Worm (Caenorhabditis elegans) whole organism, L4/young adult: ENCODE results near the gene dnj-8.
"Not testable (repeated sequence)": the region's sequence is repeated elsewhere in the genome, so short reads cannot be mapped to it uniquely, and the experiment has no call there.

Experiments
- W03F9.2 ChIP-seq: fragments of 150-350 bp; optimal IDR thresholded peaks from 2 replicates; lab custom pipeline; 2014; ENCODE audit warnings: missing biosample characterization, missing genetic modification characterization
- dao-5 ChIP-seq: sonication (generic microtip); optimal IDR thresholded peaks from 2 replicates; lab custom pipeline; 2016; ENCODE audit warnings: missing genotype, missing genetic modification characterization, moderate library complexity, missing compliant biosample characterization
- him-1 ChIP-seq: sonication (generic microtip); optimal IDR thresholded peaks from 2 replicates; lab custom pipeline; 2016; ENCODE audit warnings: missing genotype, missing genetic modification reagents, missing genetic modification characterization, missing compliant biosample characterization

The dnj-8 gene

DNA sequence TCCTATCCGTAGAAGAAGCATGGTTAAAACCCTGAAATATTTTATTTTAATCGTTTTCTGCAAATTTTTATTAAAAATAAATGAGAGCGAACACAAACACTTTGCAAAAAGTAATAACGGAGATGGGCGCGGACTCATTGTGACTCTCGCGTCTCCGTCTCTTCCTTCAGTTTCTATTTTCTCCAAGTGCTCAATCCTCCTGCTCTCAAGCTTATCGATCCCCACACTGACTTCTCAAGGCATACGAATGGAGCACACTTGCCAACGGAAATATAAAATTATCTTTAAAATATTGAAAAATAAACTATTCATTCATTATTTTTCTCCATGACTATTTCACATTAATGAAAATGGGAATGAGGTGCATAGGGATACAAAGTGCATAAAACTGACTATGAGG is at the start of gene dnj-8:
dnj-8 (minus strand) TSS at position 31 of the 400 bp plus-strand sequence.
- TF ChIP-seq dao-5 (tag; lab: Kevin White, UChicago) (no peak), him-1 (tag; lab: Kevin White, UChicago) (no peak), W03F9.2 (tag; lab: Kevin White, UChicago) (no peak)

ce11 chrII:6646903-6647302 is 49.0 kb upstream of the dnj-8 start:
- TF ChIP-seq him-1 (tag; lab: Kevin White, UChicago) = no peak
- TF ChIP-seq W03F9.2 (tag; lab: Kevin White, UChicago) = no peak
- TF ChIP-seq dao-5 (tag; lab: Kevin White, UChicago) = no peak

- TF ChIP-seq dao-5 (tag; lab: Kevin White, UChicago) = no peak
- TF ChIP-seq him-1 (tag; lab: Kevin White, UChicago) = no peak
- no peak for TF ChIP-seq W03F9.2 (tag; lab: Kevin White, UChicago)
These were observed 44.8 kb upstream of the dnj-8 start, which contains the start of gene T19D12.6 for ce11 chrII:6642651-6643167. T19D12.6 (minus strand) TSS chrII:6643117.

DNA sequence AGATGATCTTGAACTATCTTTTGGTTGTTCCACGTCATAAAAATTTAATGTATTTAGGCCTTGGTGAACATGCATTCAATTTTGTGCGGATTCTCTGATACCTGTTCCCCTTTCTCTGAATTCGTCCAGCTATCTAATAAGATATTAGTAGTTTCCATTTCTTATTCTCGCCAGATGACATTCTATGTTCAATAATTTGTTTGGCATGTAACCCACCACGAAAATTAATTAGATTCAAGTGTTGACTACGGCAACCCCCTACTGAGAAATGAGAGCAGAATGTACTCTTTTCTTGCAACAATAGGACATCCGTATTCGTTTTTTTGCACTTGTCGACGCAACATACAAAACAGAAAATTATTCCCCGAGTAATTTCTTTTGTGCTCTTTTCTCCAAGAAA is 44.3 kb upstream of the dnj-8 start:
- no peak for TF ChIP-seq him-1 (tag; lab: Kevin White, UChicago)
- no peak for TF ChIP-seq dao-5 (tag; lab: Kevin White, UChicago)
- TF ChIP-seq W03F9.2 (tag; lab: Kevin White, UChicago) = no peak

ce11 chrII:6637854-6638253 is 40.0 kb upstream of the dnj-8 start:
- no peak for TF ChIP-seq dao-5 (tag; lab: Kevin White, UChicago)
- no peak for TF ChIP-seq him-1 (tag; lab: Kevin White, UChicago)
- TF ChIP-seq W03F9.2 (tag; lab: Kevin White, UChicago) = no peak

- TF ChIP-seq W03F9.2 (tag; lab: Kevin White, UChicago) (no peak), him-1 (tag; lab: Kevin White, UChicago) (no peak), dao-5 (tag; lab: Kevin White, UChicago) (no peak)
These were observed 38.3 kb upstream of the dnj-8 start, which contains the start of gene T19D12.5 for ce11 chrII:6636136-6636535. T19D12.5 (minus strand) TSS chrII:6636236.

- TF ChIP-seq dao-5 (tag; lab: Kevin White, UChicago) (no peak), W03F9.2 (tag; lab: Kevin White, UChicago) (no peak), him-1 (tag; lab: Kevin White, UChicago) (no peak)
These were observed 34.1 kb upstream of the dnj-8 start for ce11 chrII:6631995-6632394.

DNA sequence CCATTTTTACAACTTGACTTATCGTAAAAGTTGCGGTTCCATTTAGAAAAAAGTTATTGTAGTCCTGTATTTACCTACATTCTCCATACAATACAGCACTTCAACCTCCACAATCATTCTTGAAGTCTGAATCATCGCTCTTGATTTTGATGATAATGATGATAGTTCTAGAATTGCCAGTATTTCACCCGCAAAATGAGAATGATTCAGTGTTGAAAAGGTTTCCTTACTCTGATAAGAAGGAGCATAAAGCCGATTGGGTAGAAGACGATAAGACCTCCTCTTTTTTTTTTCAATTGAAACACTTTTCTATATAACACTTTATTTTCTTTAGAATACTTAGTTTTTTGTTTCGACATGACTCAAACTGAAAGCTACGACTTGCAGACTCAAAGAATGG is 32.9 kb upstream of the dnj-8 start, which contains the start of gene T19D12.4:
T19D12.4 (plus strand) TSS at position 295 of the 400 bp plus-strand sequence.
- TF ChIP-seq W03F9.2 (tag; lab: Kevin White, UChicago) (no peak), him-1 (tag; lab: Kevin White, UChicago) (no peak), dao-5 (tag; lab: Kevin White, UChicago) (no peak)

DNA sequence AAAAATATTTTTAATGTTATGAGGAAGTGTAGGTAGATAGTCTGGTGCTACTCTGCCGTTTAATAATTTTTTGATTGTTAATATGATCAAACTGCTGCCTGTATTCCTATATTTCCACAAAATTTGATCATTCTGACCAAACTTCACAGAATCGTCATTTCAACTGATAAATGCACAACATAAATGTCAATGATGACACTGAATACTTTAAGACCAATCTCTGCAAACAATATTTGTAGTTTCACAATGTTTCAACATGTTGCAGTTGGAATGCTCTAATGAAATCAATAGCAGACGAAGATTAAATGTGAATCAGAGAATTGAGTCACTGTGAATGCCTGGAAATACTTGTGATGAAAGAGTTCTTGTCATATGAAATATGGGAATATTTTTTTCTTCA is 31.9 kb upstream of the dnj-8 start:
- TF ChIP-seq W03F9.2 (tag; lab: Kevin White, UChicago) (no peak), dao-5 (tag; lab: Kevin White, UChicago) (no peak), him-1 (tag; lab: Kevin White, UChicago) (no peak)

ce11 chrII:6628397-6628796 is 30.5 kb upstream of the dnj-8 start:
- TF ChIP-seq W03F9.2 (tag; lab: Kevin White, UChicago) (no peak), dao-5 (tag; lab: Kevin White, UChicago) (no peak), him-1 (tag; lab: Kevin White, UChicago) (no peak)

DNA sequence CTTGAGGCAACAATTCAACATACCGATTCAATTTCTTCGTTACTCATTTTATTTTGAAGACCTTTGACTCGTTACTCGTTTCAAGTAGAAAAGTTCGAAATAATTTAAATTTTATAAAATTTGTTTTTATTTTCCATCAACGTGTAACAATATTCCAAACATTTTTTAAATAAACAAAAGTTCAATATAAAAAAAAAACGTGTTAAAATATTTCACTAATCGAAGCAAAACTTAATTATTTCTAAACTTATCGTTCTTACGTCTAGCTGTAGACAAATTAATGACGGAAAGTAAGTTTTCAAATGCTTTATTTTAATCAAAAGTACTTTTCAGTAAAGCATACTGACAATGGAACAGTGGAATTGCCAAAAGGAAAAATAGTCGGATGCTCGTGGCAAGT is 29.3 kb upstream of the dnj-8 start, which contains the start of the genes F54H5.5 and F54H5.2:
F54H5.5 (minus strand) TSS at position 101 of the 400 bp plus-strand sequence.
F54H5.2 (plus strand) TSS at position 303 of the 400 bp plus-strand sequence.
- TF ChIP-seq W03F9.2, him-1, dao-5 (tag; lab: Kevin White, UChicago): not testable (repeated sequence)

DNA sequence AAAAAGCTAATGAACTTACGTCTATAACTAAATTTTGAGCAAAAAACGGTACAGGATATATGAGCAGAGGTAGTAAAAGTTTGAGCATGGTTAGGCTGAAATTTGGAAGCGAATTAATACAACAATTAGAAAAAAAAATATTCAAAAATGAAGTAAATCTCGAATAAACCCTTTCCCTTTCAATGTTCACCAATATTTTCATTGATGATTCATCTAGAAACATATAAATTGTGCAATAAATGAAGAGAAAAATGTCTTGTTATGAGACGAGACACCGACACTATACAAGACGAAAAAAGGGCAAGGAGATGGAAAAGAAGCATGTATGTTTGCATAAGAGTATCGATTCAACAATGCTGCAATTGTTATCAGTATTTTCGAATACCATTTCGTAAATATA is 27.4 kb upstream of the dnj-8 start, which contains the start of gene F54H5.14:
F54H5.14 (minus strand) TSS at position 101 of the 400 bp plus-strand sequence.
- TF ChIP-seq him-1 (tag; lab: Kevin White, UChicago) (no peak), dao-5 (tag; lab: Kevin White, UChicago) (no peak), W03F9.2 (tag; lab: Kevin White, UChicago) (no peak)

DNA sequence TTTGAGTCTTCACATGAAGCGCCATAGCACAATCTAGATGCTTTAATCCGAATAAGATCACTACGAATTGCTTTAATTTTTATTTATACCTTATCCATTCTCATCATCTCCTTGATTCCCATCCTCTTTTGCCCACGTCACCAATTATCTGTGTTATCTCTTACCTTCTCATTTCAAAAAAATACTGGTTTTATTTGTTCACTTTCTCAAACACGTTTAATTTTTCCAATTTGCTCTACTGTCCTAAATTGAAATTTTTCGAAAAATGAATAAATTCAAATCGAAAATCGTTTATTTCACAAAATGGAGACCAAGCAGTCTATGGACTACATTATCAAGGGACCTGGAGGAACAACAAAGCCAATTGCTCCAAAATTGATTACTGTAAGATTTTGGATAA is 24.0 kb upstream of the dnj-8 start, which contains the start of gene F54H5.3:
F54H5.3 (plus strand) TSS at position 301 of the 400 bp plus-strand sequence.
- TF ChIP-seq dao-5 (tag; lab: Kevin White, UChicago) = no peak
- TF ChIP-seq W03F9.2 (tag; lab: Kevin White, UChicago) = no peak
- no peak for TF ChIP-seq him-1 (tag; lab: Kevin White, UChicago)

ce11 chrII:6619007-6619406 is 21.1 kb upstream of the dnj-8 start:
- no peak for TF ChIP-seq W03F9.2 (tag; lab: Kevin White, UChicago)
- TF ChIP-seq him-1 (tag; lab: Kevin White, UChicago) = no peak
- TF ChIP-seq dao-5 (tag; lab: Kevin White, UChicago) = no peak
